Fruit fly (Drosophila melanogaster): ENCODE results near the gene CG8870.

CG8870 gene

dm6 chr3R:13374913-13375312, 4.7 kb upstream of the CG8870 start:
- TF ChIP-seq noc (tag; optimal IDR thresholded peaks at IDR 0.05), result no peak

DNA sequence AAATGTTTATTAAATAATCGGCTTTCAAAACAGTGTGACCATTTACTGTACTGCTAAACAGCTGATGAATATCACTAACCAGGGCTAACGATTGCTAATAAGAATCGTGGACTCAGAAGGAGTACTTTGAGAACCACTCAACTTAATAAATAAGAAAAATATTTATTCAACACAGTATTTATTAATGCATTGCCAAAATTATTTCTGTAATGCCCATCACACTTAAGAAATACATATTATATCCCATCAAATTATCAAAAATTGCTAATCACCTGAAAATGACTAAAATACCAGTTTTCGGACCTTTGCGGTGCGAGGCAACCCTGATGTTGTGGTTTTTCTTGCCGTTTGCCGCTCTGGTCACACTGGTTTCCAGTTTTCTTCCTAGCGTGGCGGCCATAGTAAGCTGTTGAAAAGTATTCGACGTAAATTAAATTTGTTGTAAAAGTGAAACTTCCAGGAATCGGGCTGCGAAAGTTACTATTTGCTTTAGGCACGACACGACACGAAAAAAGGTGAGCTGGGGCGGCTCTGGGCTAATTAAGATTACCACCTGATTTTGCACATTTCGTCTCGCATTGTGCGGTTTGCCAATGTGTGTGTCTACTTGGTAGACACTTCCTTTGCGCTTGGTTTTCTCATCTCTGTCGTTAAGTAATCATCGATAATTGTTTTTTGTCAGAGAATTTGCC, 2.2 kb downstream of the CG8870 start, which contains the start of the genes mRpS21 and Droj2:
TSS of gene mRpS21 (minus strand) at position 66 of the 692 bp plus-strand sequence.
TSS of gene Droj2 (plus strand) at position 363 of the 692 bp plus-strand sequence.
- peak; percentile 32 for TF ChIP-seq noc (tag; optimal IDR thresholded peaks at IDR 0.05)

DNA sequence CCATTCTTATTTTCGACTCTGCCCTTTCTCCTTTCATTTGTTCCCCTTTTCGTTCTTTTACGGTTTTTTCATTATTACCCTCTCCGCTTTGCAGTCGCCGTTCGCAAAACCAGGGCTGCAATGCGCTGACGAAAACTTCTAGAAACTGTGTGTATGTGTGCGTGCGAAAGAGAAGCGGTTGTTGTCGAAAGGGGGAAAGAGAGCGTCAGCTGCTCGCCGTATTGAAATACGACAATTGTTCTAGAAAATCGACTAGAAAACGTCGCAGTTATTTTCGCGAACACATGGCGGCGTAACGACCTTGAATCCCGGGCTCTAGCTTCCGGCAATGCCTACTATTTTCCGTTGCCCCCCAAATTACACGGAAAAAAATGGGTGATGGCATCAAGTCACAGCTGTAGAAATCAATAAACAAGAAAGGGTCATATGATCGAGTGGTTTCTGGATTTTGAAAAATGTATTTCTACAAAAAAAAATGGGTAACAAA, 3.1 kb downstream of the CG8870 start:
- TF ChIP-seq noc (tag; optimal IDR thresholded peaks at IDR 0.05), result peak; percentile 1

DNA sequence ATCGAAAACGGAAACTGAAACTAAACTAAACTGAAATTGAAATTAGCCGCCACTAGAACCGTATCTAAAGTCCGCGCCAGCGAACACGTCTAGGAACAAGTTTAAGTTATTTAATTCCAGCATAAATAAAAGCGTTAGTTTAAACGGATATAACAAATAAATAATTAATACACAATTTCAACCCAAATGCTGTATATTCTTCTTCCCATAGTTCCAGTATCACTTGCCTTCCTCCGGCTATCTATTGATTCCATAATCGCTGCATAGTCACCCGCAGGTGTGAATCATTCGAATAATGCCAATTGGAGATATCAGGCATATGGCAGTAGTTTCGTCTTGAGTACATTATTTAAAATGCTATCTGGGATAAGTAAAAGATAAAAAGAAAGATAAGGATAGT, 5.5 kb downstream of the CG8870 start:
- no peak for TF ChIP-seq noc (tag; optimal IDR thresholded peaks at IDR 0.05)

DNA sequence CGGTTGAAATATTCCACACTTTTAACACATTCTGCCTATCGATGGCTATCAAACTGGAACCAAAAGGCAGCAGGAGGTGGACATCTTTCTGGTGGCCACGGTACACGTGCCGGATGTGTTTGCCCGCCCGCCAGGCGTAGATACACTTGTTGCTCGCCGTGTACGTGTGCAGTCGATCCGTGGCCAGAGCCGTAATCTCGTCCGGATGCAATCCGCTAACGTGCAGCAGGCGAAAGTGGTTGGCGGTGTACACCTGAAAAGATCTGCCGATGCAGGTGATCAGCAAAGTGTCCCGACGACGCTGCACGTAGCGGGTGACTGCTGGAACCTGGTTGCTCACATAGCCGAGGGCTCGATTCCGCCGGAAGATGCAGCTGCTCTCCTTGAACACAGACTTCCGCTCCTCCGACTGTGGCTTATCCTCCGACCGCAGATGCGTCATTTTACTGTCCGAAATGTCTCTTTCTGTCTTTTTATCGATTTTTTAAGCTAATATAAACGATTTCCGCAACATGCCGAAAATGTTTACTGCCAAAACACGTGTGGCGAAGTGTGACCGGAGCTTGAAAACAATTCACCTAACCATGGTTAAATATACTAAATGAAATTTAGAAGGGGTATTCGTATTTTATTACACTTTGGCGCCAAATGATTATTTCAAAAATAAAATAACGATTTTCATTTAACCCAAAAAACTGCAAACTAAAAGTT, 8.7 kb downstream of the CG8870 start, which contains the start of gene CG9799:
TSS of gene CG9799 (minus strand) at position 550 of the 711 bp plus-strand sequence.
- no peak for TF ChIP-seq noc (tag; optimal IDR thresholded peaks at IDR 0.05)

DNA sequence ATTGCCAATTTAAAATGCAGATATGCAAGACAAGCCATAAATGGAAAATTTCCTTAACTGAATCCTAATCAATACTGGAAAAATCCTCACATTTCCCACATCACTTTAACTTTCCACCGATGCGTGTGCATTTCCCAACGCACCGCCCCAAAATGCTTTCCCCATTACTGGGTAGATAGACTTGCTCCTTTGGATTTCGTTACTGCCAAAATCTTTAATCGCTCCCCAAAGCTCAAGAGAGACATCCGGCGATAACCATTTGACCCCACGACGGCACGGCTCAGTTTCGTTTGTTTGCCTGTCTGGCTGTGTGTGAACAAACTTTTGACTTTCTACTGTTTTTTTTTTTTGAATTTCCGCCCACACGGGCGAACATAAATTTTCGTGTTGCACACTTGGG, 10.8 kb downstream of the CG8870 start:
- no peak for TF ChIP-seq noc (tag; optimal IDR thresholded peaks at IDR 0.05)

- no peak for TF ChIP-seq noc (tag; optimal IDR thresholded peaks at IDR 0.05)
Measured at dm6 chr3R:13393009-13393408, 13.4 kb downstream of the CG8870 start.

dm6 chr3R:13395133-13395532, 15.5 kb downstream of the CG8870 start, which contains the start of gene CCHa2:
Gene CCHa2, minus strand, starts transcription at chr3R:13395197.
- no peak for TF ChIP-seq noc (tag; optimal IDR thresholded peaks at IDR 0.05)

dm6 chr3R:13397040-13397439, 17.4 kb downstream of the CG8870 start, which contains the start of gene CG14374:
Gene CG14374, minus strand, starts transcription at chr3R:13397140.
- TF ChIP-seq noc (tag; optimal IDR thresholded peaks at IDR 0.05), result no peak

- no peak for TF ChIP-seq noc (tag; optimal IDR thresholded peaks at IDR 0.05)
Measured at dm6 chr3R:13397535-13397934, 17.9 kb downstream of the CG8870 start, which contains the start of gene CG14377. Gene CG14377, plus strand, starts transcription at chr3R:13397835.

DNA sequence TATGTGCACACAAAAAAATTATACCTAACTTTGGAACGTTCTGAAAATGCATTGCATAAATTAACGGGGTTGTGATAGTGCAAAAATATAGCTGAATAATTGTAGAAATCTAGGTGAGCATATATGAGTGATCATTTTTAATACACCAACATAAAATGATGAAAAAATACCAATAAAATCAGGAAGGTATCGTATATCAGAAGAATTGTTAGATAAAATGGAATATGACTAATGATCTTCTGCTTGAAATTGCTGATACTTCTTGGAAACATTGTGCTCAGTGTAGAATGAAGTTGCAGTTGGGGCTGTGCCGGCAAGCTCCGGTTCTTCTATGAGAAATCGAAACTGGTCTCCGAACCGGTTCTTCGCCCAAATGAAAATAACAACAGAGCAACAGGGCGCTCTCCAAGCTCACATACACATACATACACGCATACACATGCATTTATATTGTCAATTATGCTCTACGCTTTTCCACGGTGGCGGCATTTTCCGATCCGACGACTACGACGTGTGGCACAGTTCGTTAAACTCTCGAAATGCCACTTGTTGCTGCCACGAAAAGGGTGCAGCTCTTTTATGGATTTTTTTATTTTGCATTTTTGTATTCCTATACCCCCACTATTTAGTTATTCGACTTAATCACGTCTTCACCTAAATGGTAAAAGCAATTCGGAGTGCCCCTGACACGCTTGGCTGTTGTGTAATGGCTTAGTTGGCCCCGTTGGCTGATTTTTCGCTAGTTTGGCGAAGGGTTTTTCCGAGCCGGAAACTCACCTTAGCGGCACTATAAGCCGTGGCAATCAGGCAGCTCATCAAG, 21.5 kb downstream of the CG8870 start:
- peak; percentile 94 for TF ChIP-seq noc (tag; optimal IDR thresholded peaks at IDR 0.05)

- TF ChIP-seq noc (tag; optimal IDR thresholded peaks at IDR 0.05), result no peak
Measured at dm6 chr3R:13401722-13402296, 22.2 kb downstream of the CG8870 start, which contains the start of gene GILT1. Gene GILT1, minus strand, starts transcription at chr3R:13401862.

dm6 chr3R:13403032-13403459, 23.4 kb downstream of the CG8870 start, which contains the start of gene Dpm3:
Gene Dpm3, minus strand, starts transcription at chr3R:13403051.
- no peak for TF ChIP-seq noc (tag; optimal IDR thresholded peaks at IDR 0.05)

dm6 chr3R:13404841-13405441, 25.3 kb downstream of the CG8870 start, which contains the start of gene yellow-e3:
Gene yellow-e3, minus strand, starts transcription at chr3R:13404870.
- no peak for TF ChIP-seq noc (tag; optimal IDR thresholded peaks at IDR 0.05)

- TF ChIP-seq noc (tag; optimal IDR thresholded peaks at IDR 0.05), result no peak
Measured at dm6 chr3R:13406898-13407297, 27.3 kb downstream of the CG8870 start, which contains the start of gene yellow-e2. Gene yellow-e2, minus strand, starts transcription at chr3R:13406998.

All from whole organism, larva.